Fruit fly (Drosophila melanogaster) whole organism, adult: Measurements from ENCODE around the gene CG6144.

Experiments used
- CG11617 ChIP-seq: fragments of 200-800 bp; sonication (Bioruptor generic); optimal IDR thresholded peaks from 2 replicates; lab custom pipeline; 2017; ENCODE audit warnings: mild to moderate bottlenecking, missing biosample characterization, missing genetic modification reagents, missing genetic modification characterization
- CG12768 ChIP-seq: fragments of 200-800 bp; sonication (Bioruptor generic); optimal IDR thresholded peaks from 2 replicates; lab custom pipeline; 2017; ENCODE audit warnings: missing biosample characterization, missing genetic modification characterization, mild to moderate bottlenecking, moderate library complexity, missing genetic modification reagents
- CG1620 ChIP-seq: fragments of 200-800 bp; sonication (Bioruptor generic); optimal IDR thresholded peaks from 2 replicates; lab custom pipeline; 2016; ENCODE audit warnings: missing biosample characterization, missing genetic modification characterization
- CG33017 ChIP-seq: fragments of 200-800 bp; sonication (Bioruptor generic); optimal IDR thresholded peaks from 2 replicates; lab custom pipeline; 2018; ENCODE audit warnings: missing biosample characterization, mild to moderate bottlenecking, missing genetic modification characterization, moderate library complexity
- CG5204 ChIP-seq: fragments of 200-800 bp; sonication (Bioruptor generic); optimal IDR thresholded peaks from 2 replicates; lab custom pipeline; 2016; ENCODE audit warnings: missing biosample characterization, missing genetic modification characterization
- CG7045 ChIP-seq: fragments of 200-800 bp; sonication (Bioruptor generic); optimal IDR thresholded peaks from 2 replicates; lab custom pipeline; 2017; ENCODE audit warnings: missing biosample characterization, mild to moderate bottlenecking, missing genetic modification characterization
- CG7101 ChIP-seq: fragments of 200-800 bp; sonication (Bioruptor generic); optimal IDR thresholded peaks from 2 replicates; lab custom pipeline; 2018; ENCODE audit warnings: missing biosample characterization, mild to moderate bottlenecking, missing genetic modification characterization, moderate library complexity
- Crg-1 ChIP-seq: fragments of 200-800 bp; sonication (Bioruptor generic); optimal IDR thresholded peaks from 2 replicates; lab custom pipeline; 2016; ENCODE audit warnings: missing biosample characterization, missing genetic modification characterization
- bab1 ChIP-seq: fragments of 200-800 bp; sonication (Bioruptor generic); optimal IDR thresholded peaks from 3 replicates; lab custom pipeline; 2019; ENCODE audit warnings: missing biosample characterization, mild to moderate bottlenecking, missing genetic modification characterization, moderate library complexity
- cic ChIP-seq: fragments of 200-800 bp; sonication (Bioruptor generic); optimal IDR thresholded peaks from 2 replicates; lab custom pipeline; 2017; ENCODE audit warnings: missing biosample characterization, mild to moderate bottlenecking, missing genetic modification characterization, moderate library complexity
- kay ChIP-seq: fragments of 200-800 bp; sonication (Bioruptor generic); peaks from one replicate; lab custom pipeline; 2016; ENCODE audit warnings: missing biosample characterization, missing genetic modification characterization, borderline replicate concordance
- ovo ChIP-seq: fragments of 200-800 bp; sonication (Bioruptor generic); optimal IDR thresholded peaks from 2 replicates; lab custom pipeline; 2016; ENCODE audit warnings: missing biosample characterization, missing genetic modification characterization
- pad ChIP-seq: fragments of 200-800 bp; sonication (Bioruptor generic); optimal IDR thresholded peaks from 3 replicates; lab custom pipeline; 2017; ENCODE audit warnings: missing biosample characterization, missing genetic modification characterization, mild to moderate bottlenecking, moderate library complexity, missing genetic modification reagents

- TF ChIP-seq pad (GFP tag; lab: Kevin White, UChicago) (no peak), CG33017 (tag; lab: Kevin White, UChicago) (no peak), CG12768 (GFP tag; lab: Kevin White, UChicago) (no peak), kay (GFP tag; lab: Kevin White, UChicago) (no peak), cic (GFP tag; lab: Kevin White, UChicago) (no peak), CG5204 (GFP tag; lab: Kevin White, UChicago) (no peak), CG7045 (no peak), Crg-1 (GFP tag; lab: Kevin White, UChicago) (no peak), CG11617 (GFP tag; lab: Kevin White, UChicago) (no peak), bab1 (GFP tag; lab: Kevin White, UChicago) (no peak), ovo (no peak), CG7101 (no peak), CG1620 (GFP tag; lab: Kevin White, UChicago) (no peak)
These were observed 19.5 kb upstream of the CG6144 start for dm6 chr2L:10468978-10469377.
